Worm (Caenorhabditis elegans) whole organism, L1 larva: ENCODE data around the gene ceh-58.

ENCODE experiments used
- C34B4.2 ChIP-seq: sonication (generic microtip); optimal IDR thresholded peaks from 2 replicates; lab custom pipeline; 2017; ENCODE audit warnings: mild to moderate bottlenecking, missing genetic modification characterization, missing compliant biosample characterization
- F16B12.6 ChIP-seq: fragments of 150-350 bp; optimal IDR thresholded peaks from 2 replicates; lab custom pipeline; 2014; ENCODE audit warnings: missing biosample characterization, missing genetic modification characterization
- Y116A8C.19 ChIP-seq: sonication (generic microtip); optimal IDR thresholded peaks from 2 replicates; lab custom pipeline; 2016; ENCODE audit warnings: missing compliant biosample characterization, missing genetic modification characterization, borderline replicate concordance
- alr-1 ChIP-seq: fragments of 200-800 bp; sonication (Bioruptor generic); optimal IDR thresholded peaks from 2 replicates; lab custom pipeline; 2018; ENCODE audit warnings: borderline replicate concordance, mild to moderate bottlenecking, missing genetic modification characterization, missing compliant biosample characterization
- ceh-63 ChIP-seq: fragments of 200-800 bp; sonication (Bioruptor generic); optimal IDR thresholded peaks from 2 replicates; lab custom pipeline; 2018; ENCODE audit warnings: mild to moderate bottlenecking, missing genetic modification characterization, missing compliant biosample characterization
- ceh-8 ChIP-seq: fragments of 200-800 bp; sonication (Bioruptor generic); optimal IDR thresholded peaks from 2 replicates; lab custom pipeline; 2018; ENCODE audit warnings: mild to moderate bottlenecking, missing genetic modification characterization, moderate library complexity, missing compliant biosample characterization
- ceh-90 ChIP-seq: sonication (generic microtip); optimal IDR thresholded peaks from 2 replicates; lab custom pipeline; 2016; ENCODE audit warnings: missing genetic modification characterization, missing compliant biosample characterization
- dpl-1 ChIP-seq, 3 experiments: fragments of 150-350 bp in 2 of 3; sonication (generic microtip) in 1 of 3; optimal IDR thresholded peaks; 2 replicates each; lab custom pipeline; 2014 to 2017; ENCODE audit warnings: missing biosample characterization in 3 of 3, missing genetic modification characterization in 3 of 3, missing genetic modification reagents in 3 of 3
- efl-1 ChIP-seq, 4 experiments: fragments of 150-350 bp; optimal IDR thresholded peaks in 3 of 4; peaks in 1 of 4; 1 replicate in 1 of 4; 2 replicates in 3 of 4; lab custom pipeline; 2014; ENCODE audit warnings: missing biosample characterization in 2 of 4, missing genetic modification characterization in 2 of 4, missing genetic modification reagents in 2 of 4
- efl-3 ChIP-seq: fragments of 200-800 bp; sonication (Bioruptor generic); optimal IDR thresholded peaks from 2 replicates; lab custom pipeline; 2018; ENCODE audit warnings: mild to moderate bottlenecking, missing genetic modification characterization, missing compliant biosample characterization
- egl-13 ChIP-seq: sonication (generic microtip); optimal IDR thresholded peaks from 2 replicates; lab custom pipeline; 2016; ENCODE audit warnings: missing genotype, missing genetic modification reagents, missing genetic modification characterization, missing compliant biosample characterization
- egl-27 ChIP-seq, 2 experiments: fragments of 150-350 bp in 1 of 2; sonication (generic microtip); optimal IDR thresholded peaks; 3 replicates each; lab custom pipeline; 2017 to 2018; ENCODE audit warnings: missing biosample characterization in 2 of 2, missing genetic modification characterization in 2 of 2, missing genetic modification reagents in 2 of 2
- elt-2 ChIP-seq: sonication (generic microtip); optimal IDR thresholded peaks from 2 replicates; lab custom pipeline; 2016; ENCODE audit warnings: missing genetic modification characterization, mild to moderate bottlenecking, inconsistent platforms, missing compliant biosample characterization, missing genetic modification reagents
- elt-3 ChIP-seq, 6 experiments: fragments of 150-350 bp in 1 of 6; sonication (generic microtip); optimal IDR thresholded peaks; 2 replicates each; lab custom pipeline; 2017 to 2018; ENCODE audit warnings: missing biosample characterization in 6 of 6, missing genetic modification characterization in 6 of 6, inconsistent platforms in 1 of 6
- ets-5 ChIP-seq: fragments of 200-800 bp; sonication (Bioruptor generic); IDR thresholded peaks from 2 replicates; pipeline ENCODE4 v1.3.6; 2022; ENCODE audit warnings: missing genetic modification characterization, missing compliant biosample characterization
- fos-1 ChIP-seq: fragments of 150-350 bp; optimal IDR thresholded peaks from 2 replicates; lab custom pipeline; 2014; ENCODE audit warnings: missing biosample characterization, missing genetic modification characterization
- hlh-4 ChIP-seq: sonication (generic microtip); optimal IDR thresholded peaks from 2 replicates; lab custom pipeline; 2016; ENCODE audit warnings: mild to moderate bottlenecking, missing genetic modification characterization, missing compliant biosample characterization
- irx-1 ChIP-seq: sonication (generic microtip); optimal IDR thresholded peaks from 2 replicates; lab custom pipeline; 2016; ENCODE audit warnings: missing genetic modification characterization, missing compliant biosample characterization
- isw-1 ChIP-seq: fragments of 200-800 bp; sonication (Bioruptor generic); IDR thresholded peaks from 2 replicates; pipeline ENCODE4 v1.3.6; 2022; ENCODE audit warnings: missing genetic modification characterization, missing compliant biosample characterization
- jun-1 ChIP-seq: fragments of 150-350 bp; optimal IDR thresholded peaks from 2 replicates; lab custom pipeline; 2014; ENCODE audit warnings: missing biosample characterization, missing genetic modification reagents, missing genetic modification characterization
- lin-13 ChIP-seq: fragments of 150-350 bp; optimal IDR thresholded peaks from 2 replicates; lab custom pipeline; 2014; ENCODE audit warnings: missing biosample characterization, missing genetic modification reagents, missing genetic modification characterization
- lin-14 ChIP-seq: fragments of 200-800 bp; sonication (Bioruptor generic); optimal IDR thresholded peaks from 2 replicates; lab custom pipeline; 2018; ENCODE audit warnings: mild to moderate bottlenecking, missing genetic modification characterization, moderate library complexity, missing compliant biosample characterization
- lin-15B ChIP-seq: fragments of 150-350 bp; sonication (generic microtip); optimal IDR thresholded peaks from 3 replicates; lab custom pipeline; 2014; ENCODE audit warnings: missing biosample characterization, missing genetic modification characterization
- lir-3 ChIP-seq: sonication (generic microtip); optimal IDR thresholded peaks from 2 replicates; lab custom pipeline; 2016; ENCODE audit warnings: mild to moderate bottlenecking, missing genetic modification characterization, moderate library complexity, missing compliant biosample characterization; ENCODE audit not compliant: poor library complexity
- mab-9 ChIP-seq: fragments of 200-800 bp; sonication (Bioruptor generic); IDR thresholded peaks from 2 replicates; pipeline ENCODE4 v1.3.6; 2022; ENCODE audit warnings: missing genetic modification reagents, missing genetic modification characterization, missing compliant biosample characterization
- mep-1 ChIP-seq: fragments of 150-350 bp; optimal IDR thresholded peaks from 2 replicates; lab custom pipeline; 2014; ENCODE audit warnings: missing biosample characterization, missing genetic modification characterization
- nhr-237 ChIP-seq: fragments of 150-350 bp; optimal IDR thresholded peaks from 2 replicates; lab custom pipeline; 2014; ENCODE audit warnings: missing biosample characterization, missing genetic modification characterization
- nhr-28 ChIP-seq: fragments of 150-350 bp; optimal IDR thresholded peaks from 2 replicates; lab custom pipeline; 2014; ENCODE audit warnings: missing biosample characterization, missing genetic modification characterization
- nhr-47 ChIP-seq: sonication (generic microtip); optimal IDR thresholded peaks from 2 replicates; lab custom pipeline; 2016; ENCODE audit warnings: mild to moderate bottlenecking, missing genetic modification characterization, moderate library complexity, missing compliant biosample characterization
- nhr-71 ChIP-seq: sonication (generic microtip); optimal IDR thresholded peaks from 2 replicates; lab custom pipeline; 2016; ENCODE audit warnings: mild to moderate bottlenecking, missing genetic modification characterization, moderate library complexity, missing compliant biosample characterization
- nhr-76 ChIP-seq: sonication (generic microtip); optimal IDR thresholded peaks from 2 replicates; lab custom pipeline; 2017; ENCODE audit warnings: missing biosample characterization, missing genetic modification characterization
- nhr-84 ChIP-seq: sonication (generic microtip); optimal IDR thresholded peaks from 2 replicates; lab custom pipeline; 2017; ENCODE audit warnings: missing biosample characterization, missing genetic modification characterization
- nhr-85 ChIP-seq: sonication (generic microtip); peaks from one replicate; lab custom pipeline; 2016; ENCODE audit warnings: missing genetic modification characterization, inconsistent platforms, missing compliant biosample characterization
- nhr-90 ChIP-seq: sonication (generic microtip); optimal IDR thresholded peaks from 2 replicates; lab custom pipeline; 2016; ENCODE audit warnings: mild to moderate bottlenecking, missing genetic modification characterization, missing compliant biosample characterization; ENCODE audit not compliant: poor library complexity
- pag-3 ChIP-seq: sonication (generic microtip); optimal IDR thresholded peaks from 2 replicates; lab custom pipeline; 2017; ENCODE audit warnings: missing genetic modification characterization, mild to moderate bottlenecking, missing compliant biosample characterization, antibody characterized with exemption, borderline replicate concordance; ENCODE audit not compliant: insufficient read depth
- pax-3 ChIP-seq: fragments of 200-800 bp; sonication (Bioruptor generic); optimal IDR thresholded peaks from 2 replicates; lab custom pipeline; 2018; ENCODE audit warnings: mild to moderate bottlenecking, missing genetic modification characterization, moderate library complexity, missing compliant biosample characterization
- pqm-1 ChIP-seq: sonication (generic microtip); optimal IDR thresholded peaks from 3 replicates; lab custom pipeline; 2017; ENCODE audit warnings: missing biosample characterization, missing genetic modification characterization
- rnt-1 ChIP-seq: sonication (generic microtip); optimal IDR thresholded peaks from 2 replicates; lab custom pipeline; 2016; ENCODE audit warnings: mild to moderate bottlenecking, missing genetic modification characterization, moderate library complexity, missing compliant biosample characterization
- skn-1 ChIP-seq: fragments of 150-350 bp; optimal IDR thresholded peaks from 2 replicates; lab custom pipeline; 2014; ENCODE audit warnings: missing biosample characterization, missing genetic modification characterization
- snu-23 ChIP-seq: sonication (generic microtip); optimal IDR thresholded peaks from 2 replicates; lab custom pipeline; 2016; ENCODE audit warnings: missing genetic modification characterization, missing compliant biosample characterization
- sox-4 ChIP-seq: sonication (generic microtip); optimal IDR thresholded peaks from 2 replicates; lab custom pipeline; 2016; ENCODE audit warnings: missing genetic modification characterization, missing compliant biosample characterization
- sup-37 ChIP-seq: fragments of 200-800 bp; sonication (Bioruptor generic); optimal IDR thresholded peaks from 2 replicates; lab custom pipeline; 2018; ENCODE audit warnings: mild to moderate bottlenecking, missing genetic modification characterization, missing compliant biosample characterization
- tbx-2 ChIP-seq: sonication (generic microtip); optimal IDR thresholded peaks from 2 replicates; lab custom pipeline; 2016; ENCODE audit warnings: missing genetic modification characterization, missing compliant biosample characterization
- tlp-1 ChIP-seq: fragments of 150-350 bp; optimal IDR thresholded peaks from 2 replicates; lab custom pipeline; 2014; ENCODE audit warnings: missing biosample characterization, missing genetic modification characterization
- unc-62 ChIP-seq: fragments of 150-350 bp; optimal IDR thresholded peaks from 2 replicates; lab custom pipeline; 2014; ENCODE audit warnings: missing biosample characterization, missing genetic modification reagents, missing genetic modification characterization
- unc-98 ChIP-seq: fragments of 200-800 bp; sonication (Bioruptor generic); IDR thresholded peaks from 2 replicates; pipeline ENCODE4 v1.3.6; 2022; ENCODE audit warnings: missing genetic modification characterization, missing compliant biosample characterization
- xbp-1 ChIP-seq: sonication (generic microtip); optimal IDR thresholded peaks from 2 replicates; lab custom pipeline; 2016; ENCODE audit warnings: missing genetic modification characterization, missing compliant biosample characterization
- ztf-11 ChIP-seq, 2 experiments: sonication (generic microtip); optimal IDR thresholded peaks; 2 replicates each; lab custom pipeline; 2016 to 2017; ENCODE audit warnings: missing genetic modification characterization in 2 of 2, missing biosample characterization in 1 of 2, missing compliant biosample characterization in 1 of 2
- ztf-4 ChIP-seq: fragments of 150-350 bp; optimal IDR thresholded peaks from 2 replicates; lab custom pipeline; 2014; ENCODE audit warnings: missing biosample characterization, missing genetic modification characterization

Gene ceh-58

DNA sequence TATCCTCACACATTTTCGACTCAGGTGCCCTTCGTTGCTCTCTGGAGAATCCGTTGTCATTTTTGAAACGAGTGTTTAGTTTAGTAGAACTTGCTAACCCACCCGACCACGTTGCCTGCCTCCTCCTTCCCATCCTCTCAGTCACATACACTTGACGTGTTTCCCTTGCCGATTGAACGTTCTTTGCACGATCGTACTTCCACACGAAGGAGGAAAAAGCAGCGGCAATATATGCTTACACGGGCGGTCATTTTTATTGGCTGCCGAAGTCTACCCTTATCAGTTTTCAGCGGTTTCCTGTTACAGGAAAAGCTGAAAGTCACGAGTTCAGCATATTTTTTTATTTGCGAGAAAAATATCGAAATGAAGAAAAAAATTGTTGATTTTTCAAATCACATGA lies 20.4 kb upstream of the ceh-58 start (continued):
- TF ChIP-seq ztf-11 (tag; optimal IDR thresholded peaks at IDR 0.05; lab: Kevin White, UChicago) (no peak), isw-1 (GFP tag; lab: Robert Waterston, UW) (no peak), nhr-84 (tag; lab: Kevin White, UChicago) (no peak), elt-2 (peak; percentile 86), efl-3 (no peak), unc-98 (GFP tag; lab: Robert Waterston, UW) (no peak), irx-1 (tag; lab: Kevin White, UChicago) (no peak), lin-14 (GFP tag; lab: Kevin White, UChicago) (peak; percentile 68), skn-1 (no peak), pag-3 (no peak), nhr-90 (tag; lab: Kevin White, UChicago) (peak; percentile 12), lin-15B (no peak), egl-13 (tag; lab: Kevin White, UChicago) (no peak), jun-1 (tag; lab: Kevin White, UChicago) (peak; percentile 51), nhr-71 (tag; lab: Kevin White, UChicago) (peak; percentile 55), hlh-4 (tag; lab: Kevin White, UChicago) (no peak)

DNA sequence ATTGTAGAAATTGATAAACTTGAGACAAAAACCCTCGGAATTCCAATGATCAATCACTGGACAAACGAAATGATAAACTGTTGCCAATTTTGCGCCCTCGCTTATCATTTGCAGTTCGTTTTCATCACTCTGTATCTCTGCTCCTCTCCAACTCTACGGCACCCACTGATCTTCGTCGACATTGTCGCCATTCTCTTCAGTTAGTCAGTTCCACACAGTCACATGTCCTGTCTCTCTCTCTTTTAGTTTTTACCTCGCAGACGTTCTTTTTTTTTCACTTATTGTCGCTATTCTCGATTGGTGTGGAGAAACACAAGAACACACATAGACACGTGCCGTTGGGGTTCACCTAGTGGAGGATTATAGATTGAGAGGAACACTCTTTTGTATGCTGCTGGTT lies 19.6 kb upstream of the ceh-58 start:
- no peak for TF ChIP-seq unc-98 (GFP tag; lab: Robert Waterston, UW)
- peak; percentile 86 for TF ChIP-seq nhr-85 (tag; lab: Kevin White, UChicago)
- TF ChIP-seq mab-9, result no peak
- peak; percentile 28 for TF ChIP-seq xbp-1
- no peak for TF ChIP-seq lir-3 (tag; lab: Kevin White, UChicago)
- TF ChIP-seq tlp-1, result no peak
- TF ChIP-seq dpl-1 (GFP tag; optimal IDR thresholded peaks at IDR 0.05; lab: Kevin White, UChicago), result peak in 2 of 3 experiments; percentile 11 to 29
- no peak for TF ChIP-seq nhr-237 (tag; lab: Kevin White, UChicago)
- TF ChIP-seq jun-1 (tag; lab: Kevin White, UChicago), result peak; percentile 3
- peak; percentile 56 for TF ChIP-seq nhr-90 (tag; lab: Kevin White, UChicago)
- no peak for TF ChIP-seq ztf-4 (tag; lab: Kevin White, UChicago)
- no peak for TF ChIP-seq nhr-84 (tag; lab: Kevin White, UChicago)
- no peak for TF ChIP-seq C34B4.2 (tag; lab: Kevin White, UChicago)
- no peak for TF ChIP-seq unc-62 (GFP tag; lab: Kevin White, UChicago)
- TF ChIP-seq nhr-28 (tag; lab: Kevin White, UChicago), result no peak
- TF ChIP-seq pax-3 (tag; lab: Kevin White, UChicago), result no peak
- no peak for TF ChIP-seq nhr-76 (tag; lab: Kevin White, UChicago)
- peak; percentile 17 for TF ChIP-seq tbx-2 (tag; lab: Kevin White, UChicago)
- TF ChIP-seq ceh-90 (tag; lab: Kevin White, UChicago), result no peak
- no peak for TF ChIP-seq F16B12.6 (tag; lab: Kevin White, UChicago)
- peak in 1 of 2 experiments; percentile 4 for TF ChIP-seq efl-1 (optimal IDR thresholded peaks at IDR 0.05; lab: Kevin White, UChicago)
- peak in 1 of 2 experiments; percentile 94 for TF ChIP-seq efl-1 (GFP tag; optimal IDR thresholded peaks at IDR 0.05 in 1 of 2; lab: Kevin White, UChicago)
- TF ChIP-seq sox-4 (tag; lab: Kevin White, UChicago), result no peak
- no peak for TF ChIP-seq lin-13 (GFP tag; lab: Kevin White, UChicago)
- no peak for TF ChIP-seq ets-5 (GFP tag; lab: Robert Waterston, UW)
- no peak for TF ChIP-seq lin-15B
- TF ChIP-seq alr-1 (tag; lab: Kevin White, UChicago), result no peak
- no peak for TF ChIP-seq hlh-4 (tag; lab: Kevin White, UChicago)
- no peak for TF ChIP-seq egl-27 (tag; optimal IDR thresholded peaks at IDR 0.05; lab: Kevin White, UChicago)
- TF ChIP-seq ceh-63 (GFP tag; lab: Kevin White, UChicago), result no peak
- no peak for TF ChIP-seq pqm-1
- no peak for TF ChIP-seq Y116A8C.19 (tag; lab: Kevin White, UChicago)
- TF ChIP-seq fos-1, result no peak
- TF ChIP-seq elt-3 (tag; optimal IDR thresholded peaks at IDR 0.05; lab: Kevin White, UChicago), result peak; percentile 3 to 84 (median 58)
- no peak for TF ChIP-seq sup-37
- TF ChIP-seq rnt-1 (tag; lab: Kevin White, UChicago), result peak; percentile 35
- TF ChIP-seq egl-13 (tag; lab: Kevin White, UChicago), result no peak
- peak; percentile 64 for TF ChIP-seq mep-1 (tag; lab: Kevin White, UChicago)
- TF ChIP-seq ceh-8 (GFP tag; lab: Kevin White, UChicago), result no peak
- peak; percentile 64 for TF ChIP-seq snu-23
- no peak for TF ChIP-seq irx-1 (tag; lab: Kevin White, UChicago)
- TF ChIP-seq nhr-47 (tag; lab: Kevin White, UChicago), result peak; percentile 19
